Worm (Caenorhabditis elegans): ENCODE data around the gene C29A12.1.

The C29A12.1 gene

ce11 chrV:10792775-10793174 lies 20.5 kb downstream of the C29A12.1 start, which contains the start of gene D1054.10:
Gene D1054.10 (minus strand): TSS chrV:10792875.
- no peak for TF ChIP-seq unc-55 (GFP tag; optimal IDR thresholded peaks at IDR 0.05)
- TF ChIP-seq snpc-4 (tag; optimal IDR thresholded peaks at IDR 0.05) = no peak
- TF ChIP-seq lin-13 (GFP tag; optimal IDR thresholded peaks at IDR 0.05) = no peak
- no peak for TF ChIP-seq F13H6.1 (tag; optimal IDR thresholded peaks at IDR 0.05)
- no peak for TF ChIP-seq unc-62 (GFP tag; optimal IDR thresholded peaks at IDR 0.05)
- TF ChIP-seq nhr-129 (tag; optimal IDR thresholded peaks at IDR 0.05) = no peak
- TF ChIP-seq nhr-10 (tag; optimal IDR thresholded peaks at IDR 0.05) = no peak
- no peak for TF ChIP-seq ztf-1 (GFP tag; conservative IDR thresholded peaks at IDR 0.05)
- TF ChIP-seq mdl-1 (tag; optimal IDR thresholded peaks at IDR 0.05) = no peak
- no peak for TF ChIP-seq fos-1 (tag; optimal IDR thresholded peaks at IDR 0.05)
- no peak for TF ChIP-seq nhr-25 (tag; optimal IDR thresholded peaks at IDR 0.05)
- no peak for TF ChIP-seq gmeb-1 (tag; optimal IDR thresholded peaks at IDR 0.05)
- TF ChIP-seq skn-1 (tag; optimal IDR thresholded peaks at IDR 0.05) = no peak

- no peak for TF ChIP-seq alr-1 (tag; optimal IDR thresholded peaks at IDR 0.05)
- TF ChIP-seq gmeb-1 (tag; optimal IDR thresholded peaks at IDR 0.05) = no peak
- TF ChIP-seq nhr-77 (tag; optimal IDR thresholded peaks at IDR 0.05) = no peak
- no peak for TF ChIP-seq C34F6.9 (tag; optimal IDR thresholded peaks at IDR 0.05)
- TF ChIP-seq ztf-1 (GFP tag; conservative IDR thresholded peaks at IDR 0.05) = no peak
- no peak for TF ChIP-seq peb-1 (tag; optimal IDR thresholded peaks at IDR 0.05)
- TF ChIP-seq lin-13 (GFP tag; optimal IDR thresholded peaks at IDR 0.05) = no peak
- no peak for TF ChIP-seq mab-5 (tag; optimal IDR thresholded peaks at IDR 0.05)
- TF ChIP-seq mbf-1 (tag; optimal IDR thresholded peaks at IDR 0.05) = no peak
- TF ChIP-seq nhr-12 (tag; optimal IDR thresholded peaks at IDR 0.05) = no peak
- TF ChIP-seq sem-4 (tag; optimal IDR thresholded peaks at IDR 0.05) = no peak
- no peak for TF ChIP-seq nhr-6 (tag; optimal IDR thresholded peaks at IDR 0.05)
- no peak for TF ChIP-seq F13H6.1 (tag; optimal IDR thresholded peaks at IDR 0.05)
- no peak for TF ChIP-seq R02D3.7 (tag; optimal IDR thresholded peaks at IDR 0.05)
Measured at ce11 chrV:10790921-10791320, 22.4 kb downstream of the C29A12.1 start, which contains the start of gene D1054.9. Gene D1054.9 (minus strand): TSS chrV:10791057.

DNA sequence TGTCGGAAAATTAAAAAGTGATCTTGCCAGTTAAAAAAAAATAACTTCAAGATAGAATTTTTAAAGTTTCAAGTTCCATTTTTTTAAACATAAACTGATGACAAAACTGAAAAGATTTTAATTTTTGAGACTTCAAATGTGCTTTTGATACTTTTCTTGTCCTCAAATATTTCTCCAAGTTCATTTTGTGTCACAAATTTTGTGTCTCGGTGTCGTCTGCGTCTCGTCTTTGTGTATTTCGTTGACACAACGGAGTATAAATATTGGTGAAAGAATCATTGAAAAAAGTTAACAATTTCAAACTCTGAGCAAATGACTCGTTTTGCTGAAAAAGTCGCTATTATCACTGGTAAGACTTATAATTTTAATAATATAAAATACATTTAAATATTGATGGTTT lies 29.3 kb downstream of the C29A12.1 start, which contains the start of gene D1054.8:
Gene D1054.8, plus strand, starts transcription at position 301 of the 400 bp plus-strand sequence.
- TF ChIP-seq peb-1 (tag; optimal IDR thresholded peaks at IDR 0.05) = no peak
- TF ChIP-seq C34F6.9 (tag; optimal IDR thresholded peaks at IDR 0.05) = no peak
- TF ChIP-seq mdl-1 (tag; optimal IDR thresholded peaks at IDR 0.05) = no peak
- TF ChIP-seq ztf-11 (tag; optimal IDR thresholded peaks at IDR 0.05) = no peak
- no peak for TF ChIP-seq ceh-82 (tag; optimal IDR thresholded peaks at IDR 0.05)
- TF ChIP-seq nhr-23 (tag; optimal IDR thresholded peaks at IDR 0.05) = no peak
- TF ChIP-seq unc-55 (GFP tag; optimal IDR thresholded peaks at IDR 0.05) = no peak
- no peak for TF ChIP-seq nhr-129 (tag; optimal IDR thresholded peaks at IDR 0.05)
- TF ChIP-seq nhr-77 (tag; optimal IDR thresholded peaks at IDR 0.05) = no peak
- TF ChIP-seq nhr-237 (tag; optimal IDR thresholded peaks at IDR 0.05) = no peak
- TF ChIP-seq sma-9 (GFP tag; optimal IDR thresholded peaks at IDR 0.05) = no peak
- no peak for TF ChIP-seq sma-9 (tag; optimal IDR thresholded peaks at IDR 0.05)
- TF ChIP-seq lin-39 (tag; optimal IDR thresholded peaks at IDR 0.05) = no peak
- no peak for TF ChIP-seq crh-2 (tag; optimal IDR thresholded peaks at IDR 0.05)
- TF ChIP-seq nhr-12 (tag; optimal IDR thresholded peaks at IDR 0.05) = no peak
- no peak for TF ChIP-seq nhr-10 (tag; optimal IDR thresholded peaks at IDR 0.05)
- TF ChIP-seq egl-27 (tag; optimal IDR thresholded peaks at IDR 0.05) = no peak
- no peak for TF ChIP-seq ceh-16 (tag; optimal IDR thresholded peaks at IDR 0.05)

DNA sequence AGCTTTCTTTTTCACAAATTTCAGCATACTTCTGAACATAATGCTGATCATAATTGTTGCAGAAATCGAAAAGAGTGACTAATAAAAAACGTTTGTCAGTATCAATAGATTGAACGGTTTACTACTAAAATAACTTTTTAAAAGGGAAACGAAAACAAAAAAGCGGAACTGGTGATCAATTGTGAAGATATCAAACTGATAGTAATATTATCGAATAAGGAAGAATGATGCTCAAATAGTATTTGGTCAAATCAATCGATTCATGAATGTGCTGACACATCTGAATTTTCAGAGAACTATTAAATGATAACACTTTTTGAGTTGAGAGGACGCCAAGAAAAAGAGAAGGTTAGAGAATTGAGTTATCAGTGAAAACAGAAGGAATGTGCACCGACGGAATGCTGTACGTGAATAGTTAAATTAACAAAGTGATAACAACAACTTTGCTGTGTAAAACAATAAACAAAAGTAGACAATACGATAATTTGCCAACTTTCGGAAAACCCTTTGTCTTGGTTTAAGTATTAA lies 36.7 kb downstream of the C29A12.1 start, which contains the start of gene D1054.5:
Gene D1054.5, minus strand, starts transcription at position 51 of the 528 bp plus-strand sequence.
- TF ChIP-seq unc-62 (GFP tag; optimal IDR thresholded peaks at IDR 0.05) (no peak), gmeb-1 (tag; optimal IDR thresholded peaks at IDR 0.05) (peak; percentile 1), ama-1 (optimal IDR thresholded peaks at IDR 0.05) (no peak), unc-55 (GFP tag; optimal IDR thresholded peaks at IDR 0.05) (no peak), nhr-25 (tag; optimal IDR thresholded peaks at IDR 0.05) (no peak), crh-2 (tag; optimal IDR thresholded peaks at IDR 0.05) (peak; percentile 45), skn-1 (tag; optimal IDR thresholded peaks at IDR 0.05) (no peak), sma-3 (GFP tag; optimal IDR thresholded peaks at IDR 0.05) (no peak), ZK546.5 (tag; optimal IDR thresholded peaks at IDR 0.05) (no peak), zag-1 (tag; optimal IDR thresholded peaks at IDR 0.05) (no peak), mdl-1 (tag; optimal IDR thresholded peaks at IDR 0.05) (no peak), sma-9 (GFP tag; optimal IDR thresholded peaks at IDR 0.05) (peak; percentile 83), sma-9 (tag; optimal IDR thresholded peaks at IDR 0.05) (no peak), nhr-23 (tag; optimal IDR thresholded peaks at IDR 0.05) (no peak), nhr-129 (tag; optimal IDR thresholded peaks at IDR 0.05) (no peak), nhr-77 (tag; optimal IDR thresholded peaks at IDR 0.05) (no peak), lsy-2 (tag; optimal IDR thresholded peaks at IDR 0.05) (no peak), dmd-4 (tag; optimal IDR thresholded peaks at IDR 0.05) (no peak), peb-1 (tag; optimal IDR thresholded peaks at IDR 0.05) (no peak), R02D3.7 (tag; optimal IDR thresholded peaks at IDR 0.05) (no peak), blmp-1 (tag; optimal IDR thresholded peaks at IDR 0.05; ENCODE audit: insufficient read depth) (no peak), fos-1 (tag; optimal IDR thresholded peaks at IDR 0.05) (peak; percentile 92), alr-1 (tag; optimal IDR thresholded peaks at IDR 0.05) (no peak), C34F6.9 (tag; optimal IDR thresholded peaks at IDR 0.05) (no peak), snpc-4 (tag; optimal IDR thresholded peaks at IDR 0.05) (no peak), unc-39 (tag; optimal IDR thresholded peaks at IDR 0.05) (no peak), nhr-21 (tag; optimal IDR thresholded peaks at IDR 0.05) (no peak), sem-4 (tag; optimal IDR thresholded peaks at IDR 0.05) (no peak), ztf-11 (tag; optimal IDR thresholded peaks at IDR 0.05) (no peak)
